In the genomic region with DNA sequence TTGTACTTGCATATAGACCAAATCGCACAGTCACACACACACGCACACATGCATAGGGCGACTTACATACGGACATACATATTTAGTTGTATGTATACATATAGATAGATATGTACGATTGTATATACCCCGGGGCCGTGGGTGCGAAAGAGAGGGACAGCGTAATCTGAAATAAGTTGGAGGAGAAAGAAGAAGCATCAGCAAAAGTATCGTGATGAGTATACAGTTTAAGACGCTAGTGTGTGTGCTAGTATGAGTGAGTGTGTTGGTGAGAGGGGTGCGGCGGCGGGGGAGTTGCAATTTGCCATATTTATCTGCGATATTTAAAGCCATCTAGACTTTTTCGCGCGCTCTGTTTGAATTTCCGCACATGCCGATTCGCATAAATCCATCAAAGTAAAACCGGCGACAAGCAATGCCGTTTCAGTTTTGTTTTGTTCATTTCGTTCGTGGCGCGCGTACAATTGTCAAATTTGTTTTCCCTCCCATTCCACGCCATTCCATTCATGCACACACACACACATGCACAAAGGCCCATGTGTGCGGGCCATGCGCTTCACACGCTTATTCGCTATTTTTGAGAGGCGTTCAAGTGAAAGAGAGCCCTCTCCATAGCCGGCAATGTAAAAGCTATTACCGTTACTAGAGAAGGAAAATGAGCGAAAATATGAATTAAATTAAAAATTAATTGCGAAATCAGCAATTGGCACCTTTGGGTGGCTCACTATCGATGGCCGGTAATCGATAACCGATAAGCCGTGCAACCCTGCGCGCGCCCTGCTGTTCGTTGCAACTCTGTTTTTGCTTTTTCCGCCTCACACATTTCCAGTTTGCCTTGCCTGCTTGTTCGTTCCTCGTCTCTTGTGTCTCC, we compare ENCODE assay signal across 1 fruit fly cellular context.
TF ChIP-seq lines count a peak whose summit lies in the region.

No protein-coding gene starts in this region.

TF ChIP-seq in whole organism, embryonic, 481 proteins besides CTCF, POLR2A, EP300 and RAD21 (continued from another document and continues in another):
- TF ChIP-seq maf-S (GFP tag; optimal IDR thresholded peaks at IDR 0.05; lab: Kevin White, UChicago) (peak; percentile 68), CG6683 (GFP tag; optimal IDR thresholded peaks at IDR 0.05; lab: Kevin White, UChicago) (peak; percentile 78), dan (GFP tag; IDR thresholded peaks at IDR 0.05; lab: Robert Waterston, UW) (no peak), CG13287 (GFP tag; IDR thresholded peaks at IDR 0.05; lab: Robert Waterston, UW; ENCODE audit: partially characterized antibody) (peak; percentile 81), CG10321 (GFP tag; IDR thresholded peaks at IDR 0.05; lab: Robert Waterston, UW) (peak; percentile 72), CG34224 (GFP tag; IDR thresholded peaks at IDR 0.05; lab: Robert Waterston, UW; ENCODE audit: partially characterized antibody) (peak; percentile 69), Nf-YB (GFP tag; optimal IDR thresholded peaks at IDR 0.05; lab: Kevin White, UChicago) (peak; percentile 54), CG11504 (tag; optimal IDR thresholded peaks at IDR 0.05; lab: Kevin White, UChicago) (peak; percentile 68), HLH54F (GFP tag; optimal IDR thresholded peaks at IDR 0.05; lab: Kevin White, UChicago) (peak; percentile 67), CG14014 (GFP tag; IDR thresholded peaks at IDR 0.05; lab: Robert Waterston, UW) (peak; percentile 81), CG12659 (GFP tag; optimal IDR thresholded peaks at IDR 0.05; lab: Kevin White, UChicago) (peak; percentile 95), Dad (GFP tag; optimal IDR thresholded peaks at IDR 0.05; lab: Kevin White, UChicago) (peak; percentile 92), Doc2 (GFP tag; IDR thresholded peaks at IDR 0.05; lab: Robert Waterston, UW) (no peak), CG6175 (GFP tag; IDR thresholded peaks at IDR 0.05; lab: Robert Waterston, UW) (peak; percentile 64; the same call in 2 of the 3 replicates), CG14860 (GFP tag; IDR thresholded peaks at IDR 0.05; lab: Robert Waterston, UW; ENCODE audit: partially characterized antibody) (peak; percentile 83), ken (GFP tag; IDR thresholded peaks at IDR 0.05; lab: Robert Waterston, UW) (peak; percentile 78; the same call in 2 of the 3 replicates), pfk (GFP tag; optimal IDR thresholded peaks at IDR 0.05; lab: Kevin White, UChicago) (peak; percentile 77), CoRest (tag; optimal IDR thresholded peaks at IDR 0.05; lab: Kevin White, UChicago) (peak; percentile 68), fu2 (GFP tag; optimal IDR thresholded peaks at IDR 0.05; lab: Kevin White, UChicago) (peak; percentile 70), hb (GFP tag; IDR thresholded peaks at IDR 0.05; lab: Robert Waterston, UW; ENCODE audit: partially characterized antibody) (peak; percentile 71; the same call in 2 of the 3 replicates), gro (GFP tag; optimal IDR thresholded peaks at IDR 0.05; lab: Kevin White, UChicago) (peak; percentile 73), CG7928 (GFP tag; optimal IDR thresholded peaks at IDR 0.05; lab: Kevin White, UChicago) (peak; percentile 57), Myb (GFP tag; optimal IDR thresholded peaks at IDR 0.05; lab: Kevin White, UChicago) (peak; percentile 83), CG13123 (GFP tag; optimal IDR thresholded peaks at IDR 0.05; lab: Kevin White, UChicago) (peak; percentile 26), Elba2 (GFP tag; optimal IDR thresholded peaks at IDR 0.05; lab: Kevin White, UChicago) (no peak), tup (GFP tag; optimal IDR thresholded peaks at IDR 0.05; lab: Kevin White, UChicago) (peak; percentile 42), bcd (GFP tag; optimal IDR thresholded peaks at IDR 0.05; lab: Kevin White, UChicago) (peak; percentile 87), CG12104 (GFP tag; optimal IDR thresholded peaks at IDR 0.05; lab: Kevin White, UChicago) (peak; percentile 91), fd102C (GFP tag; optimal IDR thresholded peaks at IDR 0.05; lab: Kevin White, UChicago) (peak; percentile 67), ato (GFP tag; IDR thresholded peaks at IDR 0.05; lab: Robert Waterston, UW; ENCODE audit: partially characterized antibody) (peak; percentile 82), aop (GFP tag; IDR thresholded peaks at IDR 0.05; lab: Robert Waterston, UW) (no peak), Awh (GFP tag; IDR thresholded peaks at IDR 0.05; lab: Robert Waterston, UW) (peak; percentile 78), pros (GFP tag; optimal IDR thresholded peaks at IDR 0.05; lab: Kevin White, UChicago) (peak; percentile 66), pan (optimal IDR thresholded peaks at IDR 0.05; lab: Kevin White, UChicago) (no peak), pan (GFP tag; optimal IDR thresholded peaks at IDR 0.05 in 1 of 2, IDR thresholded peaks at IDR 0.05 in 1 of 2) (peak in 1 of 2 experiments; percentile 80), tx (GFP tag; optimal IDR thresholded peaks at IDR 0.05; lab: Kevin White, UChicago) (peak; percentile 55), lab (GFP tag; optimal IDR thresholded peaks at IDR 0.05; lab: Kevin White, UChicago) (peak; percentile 96), fru (optimal IDR thresholded peaks at IDR 0.05; lab: Kevin White, UChicago) (no peak), CG5180 (GFP tag; optimal IDR thresholded peaks at IDR 0.05; lab: Kevin White, UChicago) (peak; percentile 80), CG1603 (tag; optimal IDR thresholded peaks at IDR 0.05; lab: Kevin White, UChicago) (peak; percentile 88), HmgD (GFP tag; optimal IDR thresholded peaks at IDR 0.05; lab: Kevin White, UChicago) (peak; percentile 54), CG43689 (GFP tag; IDR thresholded peaks at IDR 0.05; lab: Robert Waterston, UW) (0 out of 2 replicates have a peak, but pooled peaks have one; percentile 45), peb (GFP tag; IDR thresholded peaks at IDR 0.05; lab: Robert Waterston, UW) (peak; percentile 51; the same call in 1 of the 2 replicates), caup (GFP tag; optimal IDR thresholded peaks at IDR 0.05; lab: Kevin White, UChicago; ENCODE audit: severe bottlenecking) (peak; percentile 95), Xbp1 (GFP tag; optimal IDR thresholded peaks at IDR 0.05; lab: Kevin White, UChicago) (peak; percentile 63), unpg (GFP tag; optimal IDR thresholded peaks at IDR 0.05; lab: Kevin White, UChicago) (peak; percentile 80), MESR4 (GFP tag; optimal IDR thresholded peaks at IDR 0.05; lab: Kevin White, UChicago) (peak; percentile 42), CG3281 (GFP tag; optimal IDR thresholded peaks at IDR 0.05; lab: Kevin White, UChicago) (peak; percentile 91), CG6654 (GFP tag; optimal IDR thresholded peaks at IDR 0.05; lab: Kevin White, UChicago) (peak; percentile 44), pzg (GFP tag; optimal IDR thresholded peaks at IDR 0.05; lab: Kevin White, UChicago) (peak; percentile 72), Tbp (GFP tag; optimal IDR thresholded peaks at IDR 0.05; lab: Kevin White, UChicago) (peak; percentile 5), hth (optimal IDR thresholded peaks at IDR 0.05; lab: Kevin White, UChicago) (no peak), CG11247 (GFP tag; IDR thresholded peaks at IDR 0.05; lab: Robert Waterston, UW) (peak; percentile 82), Ets65A (GFP tag; lab: Kevin White, UChicago) (peak; percentile 98), crol (GFP tag; IDR thresholded peaks at IDR 0.05; lab: Robert Waterston, UW) (peak; percentile 89), CG4424 (GFP tag; optimal IDR thresholded peaks at IDR 0.05; lab: Kevin White, UChicago) (peak; percentile 78), CG12236 (GFP tag; optimal IDR thresholded peaks at IDR 0.05; lab: Kevin White, UChicago) (peak; percentile 78), dimm (GFP tag; IDR thresholded peaks at IDR 0.05; lab: Robert Waterston, UW) (no peak), Opbp (GFP tag; IDR thresholded peaks at IDR 0.05; lab: Robert Waterston, UW; ENCODE audit: partially characterized antibody) (peak; percentile 82), nau (GFP tag; optimal IDR thresholded peaks at IDR 0.05; lab: Kevin White, UChicago) (peak; percentile 86), lbe (GFP tag; optimal IDR thresholded peaks at IDR 0.05; lab: Kevin White, UChicago) (peak; percentile 76), toy (GFP tag; IDR thresholded peaks at IDR 0.05; lab: Robert Waterston, UW) (peak; percentile 64; the same call in 1 of the 2 replicates), CG16813 (GFP tag; IDR thresholded peaks at IDR 0.05; lab: Robert Waterston, UW; ENCODE audit: partially characterized antibody) (peak; percentile 77), CG31224 (GFP tag; IDR thresholded peaks at IDR 0.05; lab: Robert Waterston, UW) (peak; percentile 75), inv (GFP tag; IDR thresholded peaks at IDR 0.05; lab: Robert Waterston, UW; ENCODE audit: partially characterized antibody) (peak; percentile 71), Hr39 (optimal IDR thresholded peaks at IDR 0.05; lab: Kevin White, UChicago) (no peak), kay (GFP tag; optimal IDR thresholded peaks at IDR 0.05; lab: Kevin White, UChicago) (no peak), Lim3 (GFP tag; IDR thresholded peaks at IDR 0.05; lab: Robert Waterston, UW) (no peak), bowl (GFP tag; IDR thresholded peaks at IDR 0.05; lab: Robert Waterston, UW) (no peak; the same call in 1 of the 2 replicates), CG11085 (GFP tag; IDR thresholded peaks at IDR 0.05; lab: Robert Waterston, UW) (peak; percentile 79), CG18476 (GFP tag; optimal IDR thresholded peaks at IDR 0.05; lab: Kevin White, UChicago) (peak; percentile 61), CG5953 (GFP tag; IDR thresholded peaks at IDR 0.05; lab: Robert Waterston, UW) (peak; percentile 63; the same call in 1 of the 2 replicates), Hr3 (GFP tag; optimal IDR thresholded peaks at IDR 0.05; lab: Kevin White, UChicago) (peak; percentile 44), CG34376 (GFP tag; optimal IDR thresholded peaks at IDR 0.05; lab: Kevin White, UChicago) (peak; percentile 96), CG9797 (GFP tag; optimal IDR thresholded peaks at IDR 0.05; lab: Kevin White, UChicago) (peak; percentile 54), crp (GFP tag; optimal IDR thresholded peaks at IDR 0.05; lab: Kevin White, UChicago) (peak in 1 of 2 experiments; percentile 74), CG9215 (GFP tag; IDR thresholded peaks at IDR 0.05; lab: Robert Waterston, UW) (peak; percentile 39), ftz-f1 (GFP tag; optimal IDR thresholded peaks at IDR 0.05; lab: Kevin White, UChicago) (peak; percentile 79), CG12299 (tag; optimal IDR thresholded peaks at IDR 0.05; lab: Kevin White, UChicago) (peak; percentile 67), CG7839 (tag; optimal IDR thresholded peaks at IDR 0.05; lab: Kevin White, UChicago) (peak; percentile 70), Atf6 (GFP tag; IDR thresholded peaks at IDR 0.05; lab: Robert Waterston, UW) (peak; percentile 81), CG9609 (GFP tag; optimal IDR thresholded peaks at IDR 0.05; lab: Kevin White, UChicago) (peak; percentile 68), usp (GFP tag; optimal IDR thresholded peaks at IDR 0.05; lab: Kevin White, UChicago) (no peak), Hand (GFP tag; optimal IDR thresholded peaks at IDR 0.05; lab: Kevin White, UChicago) (peak; percentile 87), CG10543 (GFP tag; optimal IDR thresholded peaks at IDR 0.05; lab: Kevin White, UChicago) (peak; percentile 96), pho (GFP tag; optimal IDR thresholded peaks at IDR 0.05; lab: Kevin White, UChicago) (peak; percentile 82), CG10267 (tag; optimal IDR thresholded peaks at IDR 0.05; lab: Kevin White, UChicago) (peak; percentile 81), Mrtf (GFP tag; IDR thresholded peaks at IDR 0.05; lab: Robert Waterston, UW) (no peak), CG12942 (GFP tag; optimal IDR thresholded peaks at IDR 0.05; lab: Kevin White, UChicago) (peak; percentile 55), HLHmδ (GFP tag; optimal IDR thresholded peaks at IDR 0.05; lab: Kevin White, UChicago) (peak; percentile 97), chif (GFP tag; optimal IDR thresholded peaks at IDR 0.05; lab: Kevin White, UChicago) (peak; percentile 66 to 68), lov (optimal IDR thresholded peaks at IDR 0.05; lab: Kevin White, UChicago) (no peak), lov (GFP tag; IDR thresholded peaks at IDR 0.05; lab: Robert Waterston, UW) (peak; percentile 93), B-H1 (GFP tag; IDR thresholded peaks at IDR 0.05; lab: Robert Waterston, UW) (peak; percentile 58; the same call in 2 of the 3 replicates), CG7745 (tag; optimal IDR thresholded peaks at IDR 0.05; lab: Kevin White, UChicago) (no peak), chinmo (GFP tag; IDR thresholded peaks at IDR 0.05; lab: Robert Waterston, UW; ENCODE audit: partially characterized antibody) (peak; percentile 73; the same call in 3 of the 4 replicates), croc (GFP tag; conservative IDR thresholded peaks at IDR 0.05; lab: Robert Waterston, UW) (0 out of 3 replicates have a peak, but pooled peaks have one; percentile 19), Nf-YC (tag; optimal IDR thresholded peaks at IDR 0.05; lab: Kevin White, UChicago) (peak; percentile 59), abd-A (tag; optimal IDR thresholded peaks at IDR 0.05; lab: Kevin White, UChicago) (no peak), onecut (GFP tag; IDR thresholded peaks at IDR 0.05; lab: Robert Waterston, UW) (peak; percentile 85), CG6272 (GFP tag; IDR thresholded peaks at IDR 0.05; lab: Robert Waterston, UW) (no peak), sob (GFP tag; IDR thresholded peaks at IDR 0.05; lab: Robert Waterston, UW) (peak; percentile 86), CG7357 (GFP tag; IDR thresholded peaks at IDR 0.05; lab: Robert Waterston, UW) (no peak), CG30403 (GFP tag; optimal IDR thresholded peaks at IDR 0.05; lab: Kevin White, UChicago) (peak; percentile 73), repo (GFP tag; optimal IDR thresholded peaks at IDR 0.05; lab: Kevin White, UChicago) (peak; percentile 76), CG7372 (GFP tag; IDR thresholded peaks at IDR 0.05; lab: Robert Waterston, UW) (peak; percentile 70; the same call in 1 of the 2 replicates), CG14441 (GFP tag; IDR thresholded peaks at IDR 0.05; lab: Robert Waterston, UW) (peak; percentile 68), CG17186 (GFP tag; optimal IDR thresholded peaks at IDR 0.05; lab: Kevin White, UChicago) (peak; percentile 98), Oli (tag; optimal IDR thresholded peaks at IDR 0.05; lab: Kevin White, UChicago) (peak; percentile 59), D (optimal IDR thresholded peaks at IDR 0.05; lab: Kevin White, UChicago) (no peak), D (GFP tag; optimal IDR thresholded peaks at IDR 0.05; lab: Kevin White, UChicago) (peak; percentile 67), Meics (GFP tag; optimal IDR thresholded peaks at IDR 0.05; lab: Kevin White, UChicago) (peak; percentile 90), dysf (GFP tag; IDR thresholded peaks at IDR 0.05; lab: Robert Waterston, UW) (peak; percentile 79; the same call in 2 of the 3 replicates), ranshi (GFP tag; IDR thresholded peaks at IDR 0.05; lab: Robert Waterston, UW) (peak; percentile 76), CG1024 (GFP tag; IDR thresholded peaks at IDR 0.05; lab: Robert Waterston, UW) (peak; percentile 62), CG11093 (GFP tag; IDR thresholded peaks at IDR 0.05; lab: Robert Waterston, UW) (peak; percentile 34; the same call in 1 of the 3 replicates)
